Worm (Caenorhabditis elegans) whole organism, L1 larva: ENCODE results near the gene col-168.

Experiments
- C04F5.9 ChIP-seq: sonication (generic microtip); optimal IDR thresholded peaks from 2 replicates; lab custom pipeline; 2016; ENCODE audit warnings: missing genetic modification characterization, missing compliant biosample characterization
- C16A3.4 ChIP-seq: fragments of 150-350 bp; optimal IDR thresholded peaks from 2 replicates; lab custom pipeline; 2014; ENCODE audit warnings: missing biosample characterization, missing genetic modification characterization
- F16B12.6 ChIP-seq: fragments of 150-350 bp; optimal IDR thresholded peaks from 2 replicates; lab custom pipeline; 2014; ENCODE audit warnings: missing biosample characterization, missing genetic modification characterization
- alr-1 ChIP-seq: fragments of 200-800 bp; sonication (Bioruptor generic); optimal IDR thresholded peaks from 2 replicates; lab custom pipeline; 2018; ENCODE audit warnings: borderline replicate concordance, mild to moderate bottlenecking, missing genetic modification characterization, missing compliant biosample characterization
- aly-2 ChIP-seq: fragments of 150-350 bp; optimal IDR thresholded peaks from 2 replicates; lab custom pipeline; 2014; ENCODE audit warnings: missing biosample characterization, missing genetic modification characterization
- ama-1 ChIP-seq: fragments of 150-350 bp; optimal IDR thresholded peaks from 2 replicates; lab custom pipeline; 2014
- blmp-1 ChIP-seq: fragments of 150-350 bp; optimal IDR thresholded peaks from 2 replicates; lab custom pipeline; 2014; ENCODE audit warnings: missing biosample characterization, missing genetic modification characterization
- ceh-63 ChIP-seq: fragments of 200-800 bp; sonication (Bioruptor generic); optimal IDR thresholded peaks from 2 replicates; lab custom pipeline; 2018; ENCODE audit warnings: mild to moderate bottlenecking, missing genetic modification characterization, missing compliant biosample characterization
- ceh-8 ChIP-seq: fragments of 200-800 bp; sonication (Bioruptor generic); optimal IDR thresholded peaks from 2 replicates; lab custom pipeline; 2018; ENCODE audit warnings: mild to moderate bottlenecking, missing genetic modification characterization, moderate library complexity, missing compliant biosample characterization
- ceh-88 ChIP-seq: fragments of 200-800 bp; sonication (Bioruptor generic); IDR thresholded peaks from 2 replicates; pipeline ENCODE4 v1.3.6; 2022; ENCODE audit warnings: missing genetic modification characterization, missing compliant biosample characterization
- ceh-90 ChIP-seq: sonication (generic microtip); optimal IDR thresholded peaks from 2 replicates; lab custom pipeline; 2016; ENCODE audit warnings: missing genetic modification characterization, missing compliant biosample characterization
- dpl-1 ChIP-seq, 3 experiments: fragments of 150-350 bp in 2 of 3; sonication (generic microtip) in 1 of 3; optimal IDR thresholded peaks; 2 replicates each; lab custom pipeline; 2014 to 2017; ENCODE audit warnings: missing biosample characterization in 3 of 3, missing genetic modification characterization in 3 of 3, missing genetic modification reagents in 3 of 3
- efl-1 ChIP-seq, 4 experiments: fragments of 150-350 bp; optimal IDR thresholded peaks in 3 of 4; peaks in 1 of 4; 1 replicate in 1 of 4; 2 replicates in 3 of 4; lab custom pipeline; 2014; ENCODE audit warnings: missing biosample characterization in 2 of 4, missing genetic modification characterization in 2 of 4, missing genetic modification reagents in 2 of 4
- efl-3 ChIP-seq: fragments of 200-800 bp; sonication (Bioruptor generic); optimal IDR thresholded peaks from 2 replicates; lab custom pipeline; 2018; ENCODE audit warnings: mild to moderate bottlenecking, missing genetic modification characterization, missing compliant biosample characterization
- egl-13 ChIP-seq: sonication (generic microtip); optimal IDR thresholded peaks from 2 replicates; lab custom pipeline; 2016; ENCODE audit warnings: missing genotype, missing genetic modification reagents, missing genetic modification characterization, missing compliant biosample characterization
- elt-2 ChIP-seq: sonication (generic microtip); optimal IDR thresholded peaks from 2 replicates; lab custom pipeline; 2016; ENCODE audit warnings: missing genetic modification characterization, mild to moderate bottlenecking, inconsistent platforms, missing compliant biosample characterization, missing genetic modification reagents
- fkh-10 ChIP-seq: sonication (generic microtip); optimal IDR thresholded peaks from 2 replicates; lab custom pipeline; 2017; ENCODE audit warnings: missing biosample characterization, missing genetic modification reagents, missing genetic modification characterization
- grh-1 ChIP-seq: fragments of 200-800 bp; sonication (Bioruptor generic); IDR thresholded peaks from 2 replicates; pipeline ENCODE4 v1.3.6; 2022; ENCODE audit warnings: missing genetic modification reagents, missing genetic modification characterization, missing compliant biosample characterization
- hlh-17 ChIP-seq: fragments of 200-800 bp; sonication (Bioruptor generic); optimal IDR thresholded peaks from 2 replicates; lab custom pipeline; 2018; ENCODE audit warnings: missing genetic modification characterization, mild to moderate bottlenecking, missing compliant biosample characterization, moderate library complexity, borderline replicate concordance
- hlh-4 ChIP-seq: sonication (generic microtip); optimal IDR thresholded peaks from 2 replicates; lab custom pipeline; 2016; ENCODE audit warnings: mild to moderate bottlenecking, missing genetic modification characterization, missing compliant biosample characterization
- irx-1 ChIP-seq: sonication (generic microtip); optimal IDR thresholded peaks from 2 replicates; lab custom pipeline; 2016; ENCODE audit warnings: missing genetic modification characterization, missing compliant biosample characterization
- isw-1 ChIP-seq: fragments of 200-800 bp; sonication (Bioruptor generic); IDR thresholded peaks from 2 replicates; pipeline ENCODE4 v1.3.6; 2022; ENCODE audit warnings: missing genetic modification characterization, missing compliant biosample characterization
- jun-1 ChIP-seq: fragments of 150-350 bp; optimal IDR thresholded peaks from 2 replicates; lab custom pipeline; 2014; ENCODE audit warnings: missing biosample characterization, missing genetic modification reagents, missing genetic modification characterization
- lin-13 ChIP-seq: fragments of 150-350 bp; optimal IDR thresholded peaks from 2 replicates; lab custom pipeline; 2014; ENCODE audit warnings: missing biosample characterization, missing genetic modification reagents, missing genetic modification characterization
- lin-14 ChIP-seq: fragments of 200-800 bp; sonication (Bioruptor generic); optimal IDR thresholded peaks from 2 replicates; lab custom pipeline; 2018; ENCODE audit warnings: mild to moderate bottlenecking, missing genetic modification characterization, moderate library complexity, missing compliant biosample characterization
- lin-15B ChIP-seq: fragments of 150-350 bp; sonication (generic microtip); optimal IDR thresholded peaks from 3 replicates; lab custom pipeline; 2014; ENCODE audit warnings: missing biosample characterization, missing genetic modification characterization
- mdl-1 ChIP-seq, 2 experiments: fragments of 150-350 bp; optimal IDR thresholded peaks; 2 replicates each; lab custom pipeline; 2014 to 2017; ENCODE audit warnings: missing biosample characterization in 2 of 2, missing genetic modification characterization in 2 of 2, inconsistent platforms in 1 of 2
- mep-1 ChIP-seq: fragments of 150-350 bp; optimal IDR thresholded peaks from 2 replicates; lab custom pipeline; 2014; ENCODE audit warnings: missing biosample characterization, missing genetic modification characterization
- nhr-11 ChIP-seq: fragments of 150-350 bp; optimal IDR thresholded peaks from 2 replicates; lab custom pipeline; 2014; ENCODE audit warnings: missing biosample characterization, missing genetic modification characterization
- nhr-19 ChIP-seq: fragments of 200-800 bp; sonication (Bioruptor generic); conservative IDR thresholded peaks from 2 replicates; pipeline ENCODE4 v1.3.6; 2022; ENCODE audit warnings: missing genetic modification characterization, missing compliant biosample characterization
- nhr-237 ChIP-seq: fragments of 150-350 bp; optimal IDR thresholded peaks from 2 replicates; lab custom pipeline; 2014; ENCODE audit warnings: missing biosample characterization, missing genetic modification characterization
- nhr-76 ChIP-seq: sonication (generic microtip); optimal IDR thresholded peaks from 2 replicates; lab custom pipeline; 2017; ENCODE audit warnings: missing biosample characterization, missing genetic modification characterization
- nhr-77 ChIP-seq: fragments of 150-350 bp; optimal IDR thresholded peaks from 2 replicates; lab custom pipeline; 2014; ENCODE audit warnings: missing biosample characterization, missing genetic modification characterization
- nhr-84 ChIP-seq: sonication (generic microtip); optimal IDR thresholded peaks from 2 replicates; lab custom pipeline; 2017; ENCODE audit warnings: missing biosample characterization, missing genetic modification characterization
- nhr-85 ChIP-seq: sonication (generic microtip); peaks from one replicate; lab custom pipeline; 2016; ENCODE audit warnings: missing genetic modification characterization, inconsistent platforms, missing compliant biosample characterization
- pag-3 ChIP-seq: sonication (generic microtip); optimal IDR thresholded peaks from 2 replicates; lab custom pipeline; 2017; ENCODE audit warnings: missing genetic modification characterization, mild to moderate bottlenecking, missing compliant biosample characterization, antibody characterized with exemption, borderline replicate concordance; ENCODE audit not compliant: insufficient read depth
- skn-1 ChIP-seq: fragments of 150-350 bp; optimal IDR thresholded peaks from 2 replicates; lab custom pipeline; 2014; ENCODE audit warnings: missing biosample characterization, missing genetic modification characterization
- snu-23 ChIP-seq: sonication (generic microtip); optimal IDR thresholded peaks from 2 replicates; lab custom pipeline; 2016; ENCODE audit warnings: missing genetic modification characterization, missing compliant biosample characterization
- sox-4 ChIP-seq: sonication (generic microtip); optimal IDR thresholded peaks from 2 replicates; lab custom pipeline; 2016; ENCODE audit warnings: missing genetic modification characterization, missing compliant biosample characterization
- sup-37 ChIP-seq: fragments of 200-800 bp; sonication (Bioruptor generic); optimal IDR thresholded peaks from 2 replicates; lab custom pipeline; 2018; ENCODE audit warnings: mild to moderate bottlenecking, missing genetic modification characterization, missing compliant biosample characterization
- unc-30 ChIP-seq: sonication (generic microtip); optimal IDR thresholded peaks from 2 replicates; lab custom pipeline; 2017; ENCODE audit warnings: missing biosample characterization, missing genetic modification characterization
- unc-62 ChIP-seq: fragments of 150-350 bp; optimal IDR thresholded peaks from 2 replicates; lab custom pipeline; 2014; ENCODE audit warnings: missing biosample characterization, missing genetic modification reagents, missing genetic modification characterization
- unc-86 ChIP-seq: sonication (generic microtip); optimal IDR thresholded peaks from 2 replicates; lab custom pipeline; 2016; ENCODE audit warnings: missing genetic modification characterization, missing compliant biosample characterization
- vab-15 ChIP-seq: sonication (generic microtip); optimal IDR thresholded peaks from 2 replicates; lab custom pipeline; 2017; ENCODE audit warnings: missing genotype, mild to moderate bottlenecking, missing genetic modification characterization, missing compliant biosample characterization
- zip-4 ChIP-seq: fragments of 200-800 bp; sonication (Bioruptor generic); optimal IDR thresholded peaks from 2 replicates; lab custom pipeline; 2018; ENCODE audit warnings: mild to moderate bottlenecking, missing genetic modification characterization, moderate library complexity, missing compliant biosample characterization

The col-168 gene

DNA sequence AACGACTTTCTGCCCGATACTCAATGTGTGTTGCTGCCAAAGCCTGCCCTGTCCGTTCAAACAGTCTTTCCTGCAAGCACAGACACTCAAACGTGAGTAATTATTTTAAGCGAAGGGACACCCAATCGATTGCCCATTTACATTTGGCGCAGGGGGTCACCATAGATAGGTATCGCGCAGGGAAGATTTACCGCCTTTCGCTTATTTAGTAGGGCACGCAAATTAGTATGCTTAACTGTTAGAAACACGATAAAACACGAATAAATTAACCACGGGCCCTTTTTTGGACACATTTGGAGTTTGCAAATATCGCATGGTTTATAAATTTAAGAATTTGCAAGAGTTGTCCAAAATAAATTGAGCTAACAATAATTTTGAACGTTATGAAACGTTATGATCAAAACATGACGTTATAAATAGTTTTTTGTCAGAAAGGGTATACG lies 29.8 kb upstream of the col-168 start (continued):
- TF ChIP-seq nhr-237 (peak; percentile 98), hlh-4 (peak; percentile 68), pag-3 (tag; lab: Kevin White, UChicago) (no peak), lin-15B (tag; lab: Kevin White, UChicago) (peak; percentile 29), nhr-19 (GFP tag; lab: Robert Waterston, UW) (peak; percentile 98), unc-30 (tag; lab: Kevin White, UChicago) (peak; percentile 96), nhr-84 (peak; percentile 52), ceh-63 (GFP tag; lab: Kevin White, UChicago) (peak; percentile 98), dpl-1 (GFP tag; optimal IDR thresholded peaks at IDR 0.05; lab: Kevin White, UChicago) (peak; percentile 54 to 71 (median 55)), fkh-10 (GFP tag; lab: Kevin White, UChicago) (peak; percentile 100), F16B12.6 (tag; lab: Kevin White, UChicago) (peak; percentile 61), nhr-85 (tag; lab: Kevin White, UChicago) (peak; percentile 99), ceh-8 (peak; percentile 99), zip-4 (GFP tag; lab: Kevin White, UChicago) (peak; percentile 96), ceh-90 (peak; percentile 55), unc-62 (GFP tag; lab: Kevin White, UChicago) (no peak), lin-14 (peak; percentile 98), ama-1 (lab: Kevin White, UChicago) (peak; percentile 60), nhr-11 (tag; lab: Kevin White, UChicago) (peak; percentile 99), blmp-1 (tag; lab: Kevin White, UChicago) (peak; percentile 54), hlh-17 (GFP tag; lab: Kevin White, UChicago) (peak; percentile 7), efl-3 (GFP tag; lab: Kevin White, UChicago) (peak; percentile 97), mep-1 (tag; lab: Kevin White, UChicago) (peak; percentile 99), elt-2 (tag; lab: Kevin White, UChicago) (peak; percentile 96), jun-1 (tag; lab: Kevin White, UChicago) (peak; percentile 100), sox-4 (tag; lab: Kevin White, UChicago) (peak; percentile 99), C04F5.9 (peak; percentile 92), unc-86 (tag; lab: Kevin White, UChicago) (peak; percentile 98), egl-13 (peak; percentile 99), lin-13 (peak; percentile 95), skn-1 (tag; lab: Kevin White, UChicago) (peak; percentile 98), isw-1 (GFP tag; lab: Robert Waterston, UW) (peak; percentile 93), nhr-77 (peak; percentile 99), mdl-1 (tag; optimal IDR thresholded peaks at IDR 0.05; lab: Kevin White, UChicago) (peak; percentile 64 to 96), vab-15 (peak; percentile 81), efl-1 (optimal IDR thresholded peaks at IDR 0.05; lab: Kevin White, UChicago) (peak; percentile 83 to 91), efl-1 (GFP tag; optimal IDR thresholded peaks at IDR 0.05 in 1 of 2; lab: Kevin White, UChicago) (peak; percentile 71 to 96), aly-2 (tag; lab: Kevin White, UChicago) (peak; percentile 94), sup-37 (GFP tag; lab: Kevin White, UChicago) (peak; percentile 97), grh-1 (GFP tag; lab: Robert Waterston, UW) (peak; percentile 98), irx-1 (tag; lab: Kevin White, UChicago) (peak; percentile 99), alr-1 (tag; lab: Kevin White, UChicago) (no peak), nhr-76 (tag; lab: Kevin White, UChicago) (peak; percentile 97), snu-23 (GFP tag; lab: Kevin White, UChicago) (peak; percentile 100), ceh-88 (GFP tag; lab: Robert Waterston, UW) (peak; percentile 98), C16A3.4 (tag; lab: Kevin White, UChicago) (peak; percentile 99)
